Fruit fly (Drosophila melanogaster): ENCODE measurements around the gene CG10853.

DNA sequence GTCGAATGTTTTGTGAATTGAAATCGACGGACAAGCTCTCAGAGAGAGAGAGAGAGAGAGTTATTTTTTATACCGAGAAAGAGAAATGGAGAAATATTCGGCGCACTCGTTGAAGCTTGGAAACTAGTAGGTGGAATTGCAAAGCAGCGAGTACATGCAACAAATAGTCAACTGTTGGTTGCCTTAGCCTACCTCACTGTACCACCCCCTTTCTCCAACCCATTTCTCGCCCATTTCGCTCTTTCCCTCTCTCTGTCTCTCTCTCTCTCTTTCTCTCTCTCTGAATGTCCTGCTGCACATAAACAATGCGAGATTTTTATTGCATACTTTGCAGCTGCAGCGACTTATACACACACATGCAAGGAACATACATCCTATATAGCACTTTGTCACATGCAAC lies 16.3 kb downstream of the CG10853 start:
- no peak for TF ChIP-seq Lhr (GFP tag; optimal IDR thresholded peaks at IDR 0.05)
- TF ChIP-seq bab2 (GFP tag; optimal IDR thresholded peaks at IDR 0.05) = no peak
